Worm (Caenorhabditis elegans) whole organism, midembryonic: ENCODE data around the gene srz-11.
"Not testable (repeated sequence)": the region's sequence is repeated elsewhere in the genome, so short reads cannot be mapped to it uniquely, and the experiment has no call there.

Experiments used
- flt-1 ChIP-seq: fragments of 200-800 bp; sonication (Bioruptor generic); IDR thresholded peaks from 2 replicates; pipeline ENCODE4 v1.3.6; 2022; ENCODE audit warnings: missing genetic modification characterization, missing compliant biosample characterization
- ref-1 ChIP-seq: fragments of 200-800 bp; sonication (Bioruptor generic); conservative IDR thresholded peaks from 2 replicates; pipeline ENCODE4 v1.3.6; 2022; ENCODE audit warnings: missing genetic modification reagents, missing genetic modification characterization, missing compliant biosample characterization
- tab-1 ChIP-seq: fragments of 200-800 bp; sonication (Bioruptor generic); IDR thresholded peaks from 2 replicates; pipeline ENCODE4 v1.3.6; 2022; ENCODE audit warnings: missing genetic modification characterization, missing compliant biosample characterization

srz-11 gene

ce11 chrV:15211869-15212268 is 49.0 kb downstream of the srz-11 start, which contains the start of gene sri-24:
Gene sri-24 (plus strand): TSS chrV:15212169.
- not testable (repeated sequence) for TF ChIP-seq tab-1 (GFP tag; lab: Robert Waterston, UW); ref-1; flt-1 (GFP tag; lab: Robert Waterston, UW)
